Fruit fly (Drosophila melanogaster) whole organism, embryonic: Measurements from ENCODE around the gene MESK4.

Source experiments
- Abd-B ChIP-seq: fragments of 200-800 bp; sonication (Bioruptor generic); optimal IDR thresholded peaks from 2 replicates; lab custom pipeline; 2018; ENCODE audit warnings: missing biosample characterization, mild to moderate bottlenecking, missing genetic modification characterization, moderate library complexity
- Awh ChIP-seq: fragments of 200-800 bp; sonication (Bioruptor generic); IDR thresholded peaks from 2 replicates; pipeline ENCODE4, ENCODE4 v1.3.6; 2022; ENCODE audit warnings: missing biosample characterization, missing genetic modification characterization
- CG11504 ChIP-seq: fragments of 200-800 bp; sonication (Bioruptor generic); optimal IDR thresholded peaks from 3 replicates; lab custom pipeline; 2019; ENCODE audit warnings: missing biosample characterization, mild to moderate bottlenecking, missing genetic modification characterization, moderate library complexity
- CG11695 ChIP-seq: fragments of 200-800 bp; sonication (Bioruptor generic); IDR thresholded peaks from 3 replicates; pipeline ENCODE4 v1.3.6; 2022; ENCODE audit warnings: missing biosample characterization, missing genetic modification characterization
- CG12104 ChIP-seq: fragments of 200-800 bp; sonication (Bioruptor generic); optimal IDR thresholded peaks from 3 replicates; lab custom pipeline; 2016; ENCODE audit warnings: missing biosample characterization, missing genetic modification characterization
- CG12155 ChIP-seq: fragments of 200-800 bp; sonication (Bioruptor generic); optimal IDR thresholded peaks from 3 replicates; lab custom pipeline; 2016; ENCODE audit warnings: missing biosample characterization, missing genetic modification characterization
- CG1233 ChIP-seq: fragments of 200-800 bp; sonication (Bioruptor generic); optimal IDR thresholded peaks from 4 replicates; lab custom pipeline; 2018; ENCODE audit warnings: missing biosample characterization, mild to moderate bottlenecking, missing genetic modification characterization
- CG12391 ChIP-seq: fragments of 200-800 bp; sonication (Bioruptor generic); optimal IDR thresholded peaks from 3 replicates; lab custom pipeline; 2018; ENCODE audit warnings: missing biosample characterization, mild to moderate bottlenecking, missing genetic modification characterization, moderate library complexity
- CG14050 ChIP-seq: fragments of 200-800 bp; sonication (Bioruptor generic); IDR thresholded peaks from 3 replicates; pipeline ENCODE4 v1.3.6; 2022; ENCODE audit warnings: missing biosample characterization, missing genetic modification characterization
- CG17912 ChIP-seq: fragments of 200-800 bp; sonication (Bioruptor generic); optimal IDR thresholded peaks from 2 replicates; lab custom pipeline; 2018; ENCODE audit warnings: missing biosample characterization, mild to moderate bottlenecking, missing genetic modification characterization
- CG18599 ChIP-seq: fragments of 200-800 bp; sonication (Bioruptor generic); optimal IDR thresholded peaks from 3 replicates; lab custom pipeline; 2017; ENCODE audit warnings: missing biosample characterization, missing genetic modification characterization, mild to moderate bottlenecking, moderate library complexity, missing genetic modification reagents
- CG31365 ChIP-seq: fragments of 200-800 bp; sonication (Bioruptor generic); optimal IDR thresholded peaks from 2 replicates; lab custom pipeline; 2018; ENCODE audit warnings: missing biosample characterization, mild to moderate bottlenecking, missing genetic modification characterization
- CG4282 ChIP-seq: fragments of 200-800 bp; sonication (Bioruptor generic); optimal IDR thresholded peaks from 2 replicates; lab custom pipeline; 2016; ENCODE audit warnings: missing biosample characterization, missing genetic modification characterization
- CG6689 ChIP-seq: fragments of 200-800 bp; sonication (Bioruptor generic); IDR thresholded peaks from 2 replicates; pipeline ENCODE4 v1.3.6; 2022; ENCODE audit warnings: missing biosample characterization, missing genetic modification characterization
- CG7839 ChIP-seq: fragments of 200-800 bp; sonication (Bioruptor generic); optimal IDR thresholded peaks from 3 replicates; lab custom pipeline; 2018; ENCODE audit warnings: missing biosample characterization, mild to moderate bottlenecking, missing genetic modification characterization, moderate library complexity
- CG8290 ChIP-seq, 3 experiments: fragments of 200-800 bp; sonication (Bioruptor generic); optimal IDR thresholded peaks; 2 replicates each; lab custom pipeline; 2016 to 2019; ENCODE audit warnings: missing biosample characterization in 3 of 3, missing genetic modification characterization in 3 of 3, mild to moderate bottlenecking in 2 of 3, moderate library complexity in 1 of 3
- CG9817 ChIP-seq: fragments of 200-800 bp; sonication (Bioruptor generic); optimal IDR thresholded peaks from 2 replicates; lab custom pipeline; 2018; ENCODE audit warnings: missing biosample characterization, mild to moderate bottlenecking, missing genetic modification characterization, moderate library complexity
- Dek ChIP-seq: fragments of 200-800 bp; sonication (Bioruptor generic); optimal IDR thresholded peaks from 3 replicates; lab custom pipeline; 2019; ENCODE audit warnings: missing biosample characterization, mild to moderate bottlenecking, missing genetic modification characterization, moderate library complexity
- Dref ChIP-seq: fragments of 200-800 bp; sonication (Bioruptor generic); IDR thresholded peaks from 2 replicates; pipeline ENCODE4 v1.3.6; 2022; ENCODE audit warnings: missing biosample characterization, missing genetic modification characterization
- Hr78 ChIP-seq, 2 experiments: fragments of 200-800 bp in 1 of 2; fragments of >200 bp in 1 of 2; sonication (Bioruptor generic) in 1 of 2; optimal IDR thresholded peaks; 2 replicates each; lab custom pipeline; 2017 to 2019; ENCODE audit warnings: missing biosample characterization in 2 of 2, missing genetic modification characterization in 2 of 2, mild to moderate bottlenecking in 1 of 2, moderate library complexity in 1 of 2
- Mad ChIP-seq: fragments of 200-800 bp; sonication (Bioruptor generic); optimal IDR thresholded peaks from 2 replicates; lab custom pipeline; 2016; ENCODE audit warnings: missing biosample characterization, missing genetic modification characterization
- Max ChIP-seq: fragments of 200-800 bp; sonication (Bioruptor generic); optimal IDR thresholded peaks from 2 replicates; lab custom pipeline; 2016; ENCODE audit warnings: missing biosample characterization, mild to moderate bottlenecking, missing genetic modification characterization
- Scr ChIP-seq: fragments of 200-800 bp; sonication (Bioruptor generic); IDR thresholded peaks from 2 replicates; pipeline ENCODE4 v1.3.6; 2022; ENCODE audit warnings: missing biosample characterization, missing genetic modification characterization; ENCODE audit not compliant: partially characterized antibody
- Sox100B ChIP-seq: fragments of 200-800 bp; sonication (Bioruptor generic); optimal IDR thresholded peaks from 3 replicates; lab custom pipeline; 2018; ENCODE audit warnings: missing biosample characterization, mild to moderate bottlenecking, missing genetic modification characterization
- ac ChIP-seq: fragments of 200-800 bp; sonication (Bioruptor generic); optimal IDR thresholded peaks from 3 replicates; lab custom pipeline; 2017; ENCODE audit warnings: missing biosample characterization, mild to moderate bottlenecking, missing genetic modification characterization
- amos ChIP-seq: fragments of 200-800 bp; sonication (Bioruptor generic); IDR thresholded peaks from 2 replicates; pipeline ENCODE4 v1.3.6; 2022; ENCODE audit warnings: missing biosample characterization, missing genetic modification characterization; ENCODE audit not compliant: partially characterized antibody
- ap ChIP-seq: fragments of 200-800 bp; sonication (Bioruptor generic); IDR thresholded peaks from 2 replicates; pipeline ENCODE4 v1.3.6; 2022; ENCODE audit warnings: missing biosample characterization, missing genetic modification characterization
- bsh ChIP-seq, 2 experiments: fragments of 200-800 bp; sonication (Bioruptor generic); optimal IDR thresholded peaks; 2 replicates each; lab custom pipeline; 2017 to 2018; ENCODE audit warnings: mild to moderate bottlenecking in 2 of 2, missing biosample characterization in 2 of 2, missing genetic modification characterization in 2 of 2, moderate library complexity in 1 of 2
- cato ChIP-seq: fragments of 200-800 bp; sonication (Bioruptor generic); optimal IDR thresholded peaks from 2 replicates; lab custom pipeline; 2016; ENCODE audit warnings: missing biosample characterization, missing genetic modification characterization, borderline replicate concordance
- chinmo ChIP-seq: fragments of 200-800 bp; sonication (Bioruptor generic); IDR thresholded peaks from 4 replicates; pipeline ENCODE4 v1.3.6; 2022; ENCODE audit warnings: missing biosample characterization, missing genetic modification characterization; ENCODE audit not compliant: partially characterized antibody
- crc ChIP-seq: fragments of 200-800 bp; sonication (Bioruptor generic); optimal IDR thresholded peaks from 2 replicates; lab custom pipeline; 2016; ENCODE audit warnings: missing biosample characterization, missing genetic modification characterization
- gcm2 ChIP-seq: fragments of 200-800 bp; sonication (Bioruptor generic); optimal IDR thresholded peaks from 2 replicates; lab custom pipeline; 2016; ENCODE audit warnings: missing biosample characterization, missing genetic modification characterization
- grau ChIP-seq: fragments of 200-800 bp; optimal IDR thresholded peaks from 3 replicates; lab custom pipeline; 2019; ENCODE audit warnings: missing biosample characterization, mild to moderate bottlenecking, missing genetic modification characterization, moderate library complexity
- her ChIP-seq: fragments of 200-800 bp; sonication (Bioruptor generic); optimal IDR thresholded peaks from 2 replicates; lab custom pipeline; 2016; ENCODE audit warnings: missing biosample characterization, missing genetic modification characterization
- jumu ChIP-seq: fragments of 200-800 bp; sonication (Bioruptor generic); optimal IDR thresholded peaks from 3 replicates; lab custom pipeline; 2016; ENCODE audit warnings: missing biosample characterization, missing genetic modification characterization
- klu ChIP-seq: fragments of 200-800 bp; sonication (Bioruptor generic); IDR thresholded peaks from 2 replicates; pipeline ENCODE4 v1.3.6; 2022; ENCODE audit warnings: missing biosample characterization, missing genetic modification characterization
- knrl ChIP-seq: fragments of 200-800 bp; sonication (Bioruptor generic); IDR thresholded peaks from 3 replicates; pipeline ENCODE4 v1.3.6; 2022; ENCODE audit warnings: missing biosample characterization, missing genetic modification characterization; ENCODE audit not compliant: partially characterized antibody
- lilli ChIP-seq: fragments of 200-800 bp; sonication (Bioruptor generic); optimal IDR thresholded peaks from 3 replicates; lab custom pipeline; 2016; ENCODE audit warnings: missing biosample characterization, missing genetic modification characterization
- maf-S ChIP-seq: fragments of 200-800 bp; sonication (Bioruptor generic); optimal IDR thresholded peaks from 2 replicates; lab custom pipeline; 2016; ENCODE audit warnings: missing biosample characterization, missing genetic modification characterization
- org-1 ChIP-seq: fragments of 200-800 bp; sonication (Bioruptor generic); optimal IDR thresholded peaks from 2 replicates; lab custom pipeline; 2017; ENCODE audit warnings: missing biosample characterization, missing genetic modification characterization
- pan ChIP-seq, 4 experiments: fragments of >200 bp in 3 of 4; fragments of 200-800 bp in 1 of 4; sonication (Bioruptor generic) in 1 of 4; optimal IDR thresholded peaks in 3 of 4; IDR thresholded peaks in 1 of 4; 2 replicates each; pipeline versions ENCODE4 v1.3.6 to Lab custom; 2017 to 2022; ENCODE audit warnings: missing biosample characterization in 2 of 4, missing genetic modification characterization in 2 of 4, mixed read lengths in 1 of 4
- pzg ChIP-seq: fragments of 200-800 bp; sonication (Bioruptor generic); optimal IDR thresholded peaks from 3 replicates; lab custom pipeline; 2018; ENCODE audit warnings: missing biosample characterization, mild to moderate bottlenecking, missing genetic modification characterization, moderate library complexity
- run ChIP-seq: fragments of 200-800 bp; sonication (Bioruptor generic); optimal IDR thresholded peaks from 3 replicates; lab custom pipeline; 2018; ENCODE audit warnings: missing biosample characterization, mild to moderate bottlenecking, missing genetic modification characterization
- ssp ChIP-seq: fragments of 200-800 bp; sonication (Bioruptor generic); IDR thresholded peaks from 2 replicates; pipeline ENCODE4 v1.3.6; 2022; ENCODE audit warnings: missing biosample characterization, missing genetic modification characterization
- stc ChIP-seq: fragments of 200-800 bp; sonication (Bioruptor generic); IDR thresholded peaks from 2 replicates; pipeline ENCODE4 v1.3.6; 2022; ENCODE audit warnings: missing biosample characterization, missing genetic modification characterization
- stwl ChIP-seq: fragments of 200-800 bp; sonication (Bioruptor generic); optimal IDR thresholded peaks from 3 replicates; lab custom pipeline; 2018; ENCODE audit warnings: missing biosample characterization, mild to moderate bottlenecking, missing genetic modification characterization, moderate library complexity
- tin ChIP-seq: fragments of 200-800 bp; sonication (Bioruptor generic); optimal IDR thresholded peaks from 3 replicates; lab custom pipeline; 2016; ENCODE audit warnings: missing biosample characterization, missing genetic modification characterization

MESK4 gene

DNA sequence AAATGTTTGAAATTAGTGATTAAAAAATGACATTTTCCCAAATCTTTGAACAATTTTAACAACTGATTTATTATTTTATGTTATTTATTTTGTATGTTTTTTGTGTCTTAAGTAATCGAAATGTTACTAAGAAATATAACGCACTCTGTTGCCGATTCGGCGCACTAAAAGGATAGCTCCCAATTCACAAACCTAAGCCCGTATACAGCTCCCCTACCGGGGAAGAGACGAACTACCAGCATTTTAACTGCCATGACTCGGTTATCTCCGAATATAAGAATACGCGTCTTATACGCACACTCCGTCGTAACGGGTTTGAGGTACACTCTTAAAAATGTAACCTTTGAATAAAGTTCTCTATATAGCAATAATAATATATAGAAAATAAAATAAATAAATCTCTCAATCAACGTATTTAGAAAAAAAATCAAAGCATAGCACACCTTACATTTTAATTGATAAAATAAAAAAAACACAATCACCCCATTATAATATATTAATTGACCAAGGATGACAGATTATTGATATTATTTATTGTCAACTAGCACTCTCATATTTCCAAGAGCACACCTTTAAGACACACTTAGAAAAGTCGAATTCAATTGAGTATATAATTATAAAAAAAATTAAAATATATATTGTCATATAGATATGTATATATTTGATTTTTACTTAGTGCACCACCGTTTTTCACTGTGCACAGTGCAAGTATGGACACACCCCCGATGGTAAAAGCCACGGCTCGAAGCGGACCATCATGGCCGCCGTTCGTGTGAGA, 30.7 kb upstream of the MESK4 start (continued):
- TF ChIP-seq org-1 (GFP tag; lab: Kevin White, UChicago) (peak; percentile 67), run (peak; percentile 52), Dek (tag; lab: Kevin White, UChicago) (peak; percentile 84), CG6689 (peak; percentile 75), Sox100B (GFP tag; lab: Kevin White, UChicago) (peak; percentile 93), CG12391 (peak; percentile 87), maf-S (GFP tag; lab: Kevin White, UChicago) (no peak), ac (GFP tag; lab: Kevin White, UChicago) (peak; percentile 38), Scr (GFP tag; lab: Robert Waterston, UW) (no peak), Abd-B (peak; percentile 90), CG9817 (tag; lab: Kevin White, UChicago) (peak; percentile 65), stc (peak; percentile 58), Max (GFP tag; lab: Kevin White, UChicago) (no peak), amos (peak; percentile 12; the same call in 1 of the 2 replicates), crc (GFP tag; lab: Kevin White, UChicago) (no peak), CG12104 (GFP tag; lab: Kevin White, UChicago) (peak; percentile 80), CG14050 (GFP tag; lab: Robert Waterston, UW) (peak; percentile 43), CG17912 (peak; percentile 41), Hr78 (GFP tag; optimal IDR thresholded peaks at IDR 0.05; lab: Kevin White, UChicago) (peak in 1 of 2 experiments; percentile 61), jumu (no peak), her (no peak), pzg (GFP tag; lab: Kevin White, UChicago) (peak; percentile 12), CG11504 (tag; lab: Kevin White, UChicago) (peak; percentile 91), ap (GFP tag; lab: Robert Waterston, UW) (no peak), gcm2 (GFP tag; lab: Kevin White, UChicago) (no peak), Mad (GFP tag; lab: Kevin White, UChicago) (no peak), grau (tag; lab: Kevin White, UChicago) (peak; percentile 89), pan (optimal IDR thresholded peaks at IDR 0.05; lab: Kevin White, UChicago) (no peak), pan (GFP tag; optimal IDR thresholded peaks at IDR 0.05 in 1 of 2, IDR thresholded peaks at IDR 0.05 in 1 of 2) (peak in 1 of 2 experiments; percentile 70), CG7839 (tag; lab: Kevin White, UChicago) (peak; percentile 88), CG11695 (GFP tag; lab: Robert Waterston, UW) (peak; percentile 77; the same call in 2 of the 3 replicates), bsh (GFP tag; optimal IDR thresholded peaks at IDR 0.05; lab: Kevin White, UChicago) (peak in 1 of 2 experiments; percentile 86), klu (GFP tag; lab: Robert Waterston, UW) (peak; percentile 36; the same call in 1 of the 2 replicates), CG1233 (GFP tag; lab: Kevin White, UChicago) (peak; percentile 84), cato (GFP tag; lab: Kevin White, UChicago) (peak; percentile 68), CG31365 (no peak), CG4282 (GFP tag; lab: Kevin White, UChicago) (no peak), CG18599 (GFP tag; lab: Kevin White, UChicago) (peak; percentile 84), knrl (GFP tag; lab: Robert Waterston, UW) (no peak; the same call in 2 of the 3 replicates), CG12155 (peak; percentile 55), chinmo (GFP tag; lab: Robert Waterston, UW) (0 out of 4 replicates have a peak, but pooled peaks have one; percentile 45), Awh (GFP tag; lab: Robert Waterston, UW) (no peak; the same call in 1 of the 2 replicates), CG8290 (GFP tag; optimal IDR thresholded peaks at IDR 0.05; lab: Kevin White, UChicago) (peak; percentile 37), CG8290 (tag; optimal IDR thresholded peaks at IDR 0.05; lab: Kevin White, UChicago) (no peak), stwl (tag; lab: Kevin White, UChicago) (no peak), tin (GFP tag; lab: Kevin White, UChicago) (peak; percentile 78), lilli (GFP tag; lab: Kevin White, UChicago) (peak; percentile 35), Dref (GFP tag; lab: Robert Waterston, UW) (no peak), ssp (GFP tag; lab: Robert Waterston, UW) (no peak)
